Worm (Caenorhabditis elegans) whole organism, L1 larva: ENCODE results near the gene ttr-59.

Source experiments
- C04F5.9 ChIP-seq: sonication (generic microtip); optimal IDR thresholded peaks from 2 replicates; lab custom pipeline; 2016; ENCODE audit warnings: missing genetic modification characterization, missing compliant biosample characterization
- Y116A8C.19 ChIP-seq: sonication (generic microtip); optimal IDR thresholded peaks from 2 replicates; lab custom pipeline; 2016; ENCODE audit warnings: missing compliant biosample characterization, missing genetic modification characterization, borderline replicate concordance
- aha-1 ChIP-seq: fragments of 150-350 bp; optimal IDR thresholded peaks from 2 replicates; lab custom pipeline; 2014; ENCODE audit warnings: missing biosample characterization, missing genetic modification characterization
- alr-1 ChIP-seq: fragments of 200-800 bp; sonication (Bioruptor generic); optimal IDR thresholded peaks from 2 replicates; lab custom pipeline; 2018; ENCODE audit warnings: borderline replicate concordance, mild to moderate bottlenecking, missing genetic modification characterization, missing compliant biosample characterization
- aly-2 ChIP-seq: fragments of 150-350 bp; optimal IDR thresholded peaks from 2 replicates; lab custom pipeline; 2014; ENCODE audit warnings: missing biosample characterization, missing genetic modification characterization
- blmp-1 ChIP-seq: fragments of 150-350 bp; optimal IDR thresholded peaks from 2 replicates; lab custom pipeline; 2014; ENCODE audit warnings: missing biosample characterization, missing genetic modification characterization
- ceh-90 ChIP-seq: sonication (generic microtip); optimal IDR thresholded peaks from 2 replicates; lab custom pipeline; 2016; ENCODE audit warnings: missing genetic modification characterization, missing compliant biosample characterization
- ces-1 ChIP-seq: fragments of 150-350 bp; optimal IDR thresholded peaks from 2 replicates; lab custom pipeline; 2014; ENCODE audit warnings: missing biosample characterization, missing genetic modification reagents, missing genetic modification characterization
- dpl-1 ChIP-seq, 3 experiments: fragments of 150-350 bp in 2 of 3; sonication (generic microtip) in 1 of 3; optimal IDR thresholded peaks; 2 replicates each; lab custom pipeline; 2014 to 2017; ENCODE audit warnings: missing biosample characterization in 3 of 3, missing genetic modification characterization in 3 of 3, missing genetic modification reagents in 3 of 3
- dsc-1 ChIP-seq: sonication (generic microtip); optimal IDR thresholded peaks from 2 replicates; lab custom pipeline; 2016; ENCODE audit warnings: mild to moderate bottlenecking, missing genetic modification characterization, missing compliant biosample characterization
- efl-1 ChIP-seq, 4 experiments: fragments of 150-350 bp; optimal IDR thresholded peaks in 3 of 4; peaks in 1 of 4; 1 replicate in 1 of 4; 2 replicates in 3 of 4; lab custom pipeline; 2014; ENCODE audit warnings: missing biosample characterization in 2 of 4, missing genetic modification characterization in 2 of 4, missing genetic modification reagents in 2 of 4
- efl-3 ChIP-seq: fragments of 200-800 bp; sonication (Bioruptor generic); optimal IDR thresholded peaks from 2 replicates; lab custom pipeline; 2018; ENCODE audit warnings: mild to moderate bottlenecking, missing genetic modification characterization, missing compliant biosample characterization
- egl-27 ChIP-seq, 2 experiments: fragments of 150-350 bp in 1 of 2; sonication (generic microtip); optimal IDR thresholded peaks; 3 replicates each; lab custom pipeline; 2017 to 2018; ENCODE audit warnings: missing biosample characterization in 2 of 2, missing genetic modification characterization in 2 of 2, missing genetic modification reagents in 2 of 2
- elt-2 ChIP-seq: sonication (generic microtip); optimal IDR thresholded peaks from 2 replicates; lab custom pipeline; 2016; ENCODE audit warnings: missing genetic modification characterization, mild to moderate bottlenecking, inconsistent platforms, missing compliant biosample characterization, missing genetic modification reagents
- elt-3 ChIP-seq, 6 experiments: fragments of 150-350 bp in 1 of 6; sonication (generic microtip); optimal IDR thresholded peaks; 2 replicates each; lab custom pipeline; 2017 to 2018; ENCODE audit warnings: missing biosample characterization in 6 of 6, missing genetic modification characterization in 6 of 6, inconsistent platforms in 1 of 6
- fkh-10 ChIP-seq: sonication (generic microtip); optimal IDR thresholded peaks from 2 replicates; lab custom pipeline; 2017; ENCODE audit warnings: missing biosample characterization, missing genetic modification reagents, missing genetic modification characterization
- fos-1 ChIP-seq: fragments of 150-350 bp; optimal IDR thresholded peaks from 2 replicates; lab custom pipeline; 2014; ENCODE audit warnings: missing biosample characterization, missing genetic modification characterization
- hlh-17 ChIP-seq: fragments of 200-800 bp; sonication (Bioruptor generic); optimal IDR thresholded peaks from 2 replicates; lab custom pipeline; 2018; ENCODE audit warnings: missing genetic modification characterization, mild to moderate bottlenecking, missing compliant biosample characterization, moderate library complexity, borderline replicate concordance
- hlh-4 ChIP-seq: sonication (generic microtip); optimal IDR thresholded peaks from 2 replicates; lab custom pipeline; 2016; ENCODE audit warnings: mild to moderate bottlenecking, missing genetic modification characterization, missing compliant biosample characterization
- irx-1 ChIP-seq: sonication (generic microtip); optimal IDR thresholded peaks from 2 replicates; lab custom pipeline; 2016; ENCODE audit warnings: missing genetic modification characterization, missing compliant biosample characterization
- isw-1 ChIP-seq: fragments of 200-800 bp; sonication (Bioruptor generic); IDR thresholded peaks from 2 replicates; pipeline ENCODE4 v1.3.6; 2022; ENCODE audit warnings: missing genetic modification characterization, missing compliant biosample characterization
- lin-14 ChIP-seq: fragments of 200-800 bp; sonication (Bioruptor generic); optimal IDR thresholded peaks from 2 replicates; lab custom pipeline; 2018; ENCODE audit warnings: mild to moderate bottlenecking, missing genetic modification characterization, moderate library complexity, missing compliant biosample characterization
- lin-15B ChIP-seq: fragments of 150-350 bp; sonication (generic microtip); optimal IDR thresholded peaks from 3 replicates; lab custom pipeline; 2014; ENCODE audit warnings: missing biosample characterization, missing genetic modification characterization
- lin-35 ChIP-seq, 2 experiments: fragments of 150-350 bp; optimal IDR thresholded peaks; 2 replicates each; lab custom pipeline; 2014; ENCODE audit warnings: missing biosample characterization in 2 of 2, missing genetic modification characterization in 2 of 2, missing genetic modification reagents in 2 of 2
- lir-3 ChIP-seq: sonication (generic microtip); optimal IDR thresholded peaks from 2 replicates; lab custom pipeline; 2016; ENCODE audit warnings: mild to moderate bottlenecking, missing genetic modification characterization, moderate library complexity, missing compliant biosample characterization; ENCODE audit not compliant: poor library complexity
- mdl-1 ChIP-seq, 2 experiments: fragments of 150-350 bp; optimal IDR thresholded peaks; 2 replicates each; lab custom pipeline; 2014 to 2017; ENCODE audit warnings: missing biosample characterization in 2 of 2, missing genetic modification characterization in 2 of 2, inconsistent platforms in 1 of 2
- mep-1 ChIP-seq: fragments of 150-350 bp; optimal IDR thresholded peaks from 2 replicates; lab custom pipeline; 2014; ENCODE audit warnings: missing biosample characterization, missing genetic modification characterization
- nhr-12 ChIP-seq: sonication (generic microtip); optimal IDR thresholded peaks from 2 replicates; lab custom pipeline; 2017; ENCODE audit warnings: missing biosample characterization, missing genetic modification characterization
- nhr-19 ChIP-seq: fragments of 200-800 bp; sonication (Bioruptor generic); conservative IDR thresholded peaks from 2 replicates; pipeline ENCODE4 v1.3.6; 2022; ENCODE audit warnings: missing genetic modification characterization, missing compliant biosample characterization
- nhr-20 ChIP-seq: sonication (generic microtip); optimal IDR thresholded peaks from 2 replicates; lab custom pipeline; 2016; ENCODE audit warnings: mild to moderate bottlenecking, missing genetic modification characterization, missing compliant biosample characterization
- nhr-237 ChIP-seq: fragments of 150-350 bp; optimal IDR thresholded peaks from 2 replicates; lab custom pipeline; 2014; ENCODE audit warnings: missing biosample characterization, missing genetic modification characterization
- nhr-28 ChIP-seq: fragments of 150-350 bp; optimal IDR thresholded peaks from 2 replicates; lab custom pipeline; 2014; ENCODE audit warnings: missing biosample characterization, missing genetic modification characterization
- nhr-71 ChIP-seq: sonication (generic microtip); optimal IDR thresholded peaks from 2 replicates; lab custom pipeline; 2016; ENCODE audit warnings: mild to moderate bottlenecking, missing genetic modification characterization, moderate library complexity, missing compliant biosample characterization
- nhr-77 ChIP-seq: fragments of 150-350 bp; optimal IDR thresholded peaks from 2 replicates; lab custom pipeline; 2014; ENCODE audit warnings: missing biosample characterization, missing genetic modification characterization
- nhr-85 ChIP-seq: sonication (generic microtip); peaks from one replicate; lab custom pipeline; 2016; ENCODE audit warnings: missing genetic modification characterization, inconsistent platforms, missing compliant biosample characterization
- nhr-90 ChIP-seq: sonication (generic microtip); optimal IDR thresholded peaks from 2 replicates; lab custom pipeline; 2016; ENCODE audit warnings: mild to moderate bottlenecking, missing genetic modification characterization, missing compliant biosample characterization; ENCODE audit not compliant: poor library complexity
- pax-3 ChIP-seq: fragments of 200-800 bp; sonication (Bioruptor generic); optimal IDR thresholded peaks from 2 replicates; lab custom pipeline; 2018; ENCODE audit warnings: mild to moderate bottlenecking, missing genetic modification characterization, moderate library complexity, missing compliant biosample characterization
- pqm-1 ChIP-seq: sonication (generic microtip); optimal IDR thresholded peaks from 3 replicates; lab custom pipeline; 2017; ENCODE audit warnings: missing biosample characterization, missing genetic modification characterization
- rnt-1 ChIP-seq: sonication (generic microtip); optimal IDR thresholded peaks from 2 replicates; lab custom pipeline; 2016; ENCODE audit warnings: mild to moderate bottlenecking, missing genetic modification characterization, moderate library complexity, missing compliant biosample characterization
- snpc-4 ChIP-seq: fragments of 150-350 bp; optimal IDR thresholded peaks from 2 replicates; lab custom pipeline; 2014; ENCODE audit warnings: missing biosample characterization, missing genetic modification characterization
- sup-37 ChIP-seq: fragments of 200-800 bp; sonication (Bioruptor generic); optimal IDR thresholded peaks from 2 replicates; lab custom pipeline; 2018; ENCODE audit warnings: mild to moderate bottlenecking, missing genetic modification characterization, missing compliant biosample characterization
- tbx-2 ChIP-seq: sonication (generic microtip); optimal IDR thresholded peaks from 2 replicates; lab custom pipeline; 2016; ENCODE audit warnings: missing genetic modification characterization, missing compliant biosample characterization
- tlp-1 ChIP-seq: fragments of 150-350 bp; optimal IDR thresholded peaks from 2 replicates; lab custom pipeline; 2014; ENCODE audit warnings: missing biosample characterization, missing genetic modification characterization
- unc-130 ChIP-seq: fragments of 150-350 bp; optimal IDR thresholded peaks from 2 replicates; lab custom pipeline; 2017; ENCODE audit warnings: missing biosample characterization, missing genetic modification characterization, inconsistent platforms
- unc-62 ChIP-seq: fragments of 150-350 bp; optimal IDR thresholded peaks from 2 replicates; lab custom pipeline; 2014; ENCODE audit warnings: missing biosample characterization, missing genetic modification reagents, missing genetic modification characterization
- vab-15 ChIP-seq: sonication (generic microtip); optimal IDR thresholded peaks from 2 replicates; lab custom pipeline; 2017; ENCODE audit warnings: missing genotype, mild to moderate bottlenecking, missing genetic modification characterization, missing compliant biosample characterization
- xbp-1 ChIP-seq: sonication (generic microtip); optimal IDR thresholded peaks from 2 replicates; lab custom pipeline; 2016; ENCODE audit warnings: missing genetic modification characterization, missing compliant biosample characterization
- zag-1 ChIP-seq: fragments of 150-350 bp; optimal IDR thresholded peaks from 2 replicates; lab custom pipeline; 2014; ENCODE audit warnings: missing biosample characterization, missing genetic modification characterization
- zip-4 ChIP-seq: fragments of 200-800 bp; sonication (Bioruptor generic); optimal IDR thresholded peaks from 2 replicates; lab custom pipeline; 2018; ENCODE audit warnings: mild to moderate bottlenecking, missing genetic modification characterization, moderate library complexity, missing compliant biosample characterization
- ztf-4 ChIP-seq: fragments of 150-350 bp; optimal IDR thresholded peaks from 2 replicates; lab custom pipeline; 2014; ENCODE audit warnings: missing biosample characterization, missing genetic modification characterization

ttr-59 gene

DNA sequence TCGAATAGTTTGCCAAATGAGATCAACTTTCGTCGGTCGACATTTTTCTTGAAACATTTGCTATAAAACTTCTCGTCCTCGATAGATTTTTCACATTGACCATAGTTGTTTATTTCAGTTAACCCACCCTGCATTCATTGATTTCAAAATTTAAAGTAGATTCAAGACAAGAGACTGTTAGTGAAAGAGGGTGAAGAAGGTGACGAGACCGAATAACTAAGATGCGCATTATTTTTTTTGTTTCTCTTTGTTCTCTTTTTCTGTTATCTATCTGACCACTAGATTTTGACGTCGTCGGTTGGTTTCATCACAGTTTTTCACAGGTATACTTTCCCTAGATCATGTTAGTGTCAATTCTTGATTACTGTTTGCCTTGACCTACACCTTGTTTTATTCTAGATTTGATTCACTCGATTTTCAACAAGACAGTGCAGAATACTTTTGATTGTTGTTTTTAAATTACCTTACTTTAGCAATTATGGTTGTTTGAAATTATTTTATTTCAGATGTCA lies 1.1 kb downstream of the ttr-59 start, which contains the start of gene ttr-30:
Gene ttr-30, plus strand, starts transcription at position 265 of the 512 bp plus-strand sequence.
- no peak for TF ChIP-seq nhr-20 (tag; lab: Kevin White, UChicago)
- TF ChIP-seq hlh-4 (tag; lab: Kevin White, UChicago), result no peak
- no peak for TF ChIP-seq mdl-1 (tag; optimal IDR thresholded peaks at IDR 0.05; lab: Kevin White, UChicago)
- peak; percentile 34 for TF ChIP-seq blmp-1 (tag; lab: Kevin White, UChicago)
- no peak for TF ChIP-seq Y116A8C.19 (tag; lab: Kevin White, UChicago)
- no peak for TF ChIP-seq lin-35 (GFP tag; optimal IDR thresholded peaks at IDR 0.05; lab: Kevin White, UChicago)
- TF ChIP-seq nhr-90 (tag; lab: Kevin White, UChicago), result no peak
- no peak for TF ChIP-seq dsc-1
- TF ChIP-seq unc-62, result no peak
- no peak for TF ChIP-seq lir-3 (tag; lab: Kevin White, UChicago)
- TF ChIP-seq nhr-19 (GFP tag; lab: Robert Waterston, UW), result no peak
- no peak for TF ChIP-seq nhr-77 (tag; lab: Kevin White, UChicago)
- TF ChIP-seq aha-1 (tag; lab: Kevin White, UChicago), result no peak
- no peak for TF ChIP-seq isw-1 (GFP tag; lab: Robert Waterston, UW)
- TF ChIP-seq egl-27 (tag; optimal IDR thresholded peaks at IDR 0.05; lab: Kevin White, UChicago), result no peak
- no peak for TF ChIP-seq alr-1 (tag; lab: Kevin White, UChicago)
- no peak for TF ChIP-seq ces-1
- TF ChIP-seq zag-1 (tag; lab: Kevin White, UChicago), result no peak
- no peak for TF ChIP-seq mep-1 (tag; lab: Kevin White, UChicago)
- peak; percentile 6 for TF ChIP-seq lin-14 (GFP tag; lab: Kevin White, UChicago)
- no peak for TF ChIP-seq irx-1 (tag; lab: Kevin White, UChicago)
- TF ChIP-seq sup-37 (GFP tag; lab: Kevin White, UChicago), result no peak
- TF ChIP-seq efl-1 (optimal IDR thresholded peaks at IDR 0.05; lab: Kevin White, UChicago), result no peak
- no peak for TF ChIP-seq efl-1 (GFP tag; optimal IDR thresholded peaks at IDR 0.05 in 1 of 2; lab: Kevin White, UChicago)
- no peak for TF ChIP-seq pqm-1
- TF ChIP-seq snpc-4 (tag; lab: Kevin White, UChicago), result no peak
- TF ChIP-seq C04F5.9 (tag; lab: Kevin White, UChicago), result no peak
- TF ChIP-seq efl-3 (GFP tag; lab: Kevin White, UChicago), result no peak
- TF ChIP-seq ceh-90 (tag; lab: Kevin White, UChicago), result no peak
- TF ChIP-seq fos-1 (tag; lab: Kevin White, UChicago), result no peak
- TF ChIP-seq nhr-28 (tag; lab: Kevin White, UChicago), result no peak
- no peak for TF ChIP-seq dpl-1 (GFP tag; optimal IDR thresholded peaks at IDR 0.05; lab: Kevin White, UChicago)
- TF ChIP-seq nhr-85 (tag; lab: Kevin White, UChicago), result peak; percentile 58
- TF ChIP-seq elt-3 (tag; optimal IDR thresholded peaks at IDR 0.05; lab: Kevin White, UChicago), result peak in 1 of 6 experiments; percentile 64
- no peak for TF ChIP-seq hlh-17 (GFP tag; lab: Kevin White, UChicago)

- peak; percentile 83 for TF ChIP-seq pax-3 (tag; lab: Kevin White, UChicago)
- TF ChIP-seq unc-130 (tag; lab: Kevin White, UChicago), result peak; percentile 88
- TF ChIP-seq elt-2 (tag; lab: Kevin White, UChicago), result peak; percentile 89
- no peak for TF ChIP-seq ceh-90 (tag; lab: Kevin White, UChicago)
- peak; percentile 94 for TF ChIP-seq nhr-77 (tag; lab: Kevin White, UChicago)
- peak; percentile 81 to 85 for TF ChIP-seq efl-1 (optimal IDR thresholded peaks at IDR 0.05; lab: Kevin White, UChicago)
- TF ChIP-seq efl-1 (GFP tag; optimal IDR thresholded peaks at IDR 0.05 in 1 of 2; lab: Kevin White, UChicago), result peak; percentile 67 to 97
- TF ChIP-seq nhr-12 (tag; lab: Kevin White, UChicago), result no peak
- peak; percentile 96 for TF ChIP-seq ztf-4 (tag; lab: Kevin White, UChicago)
- no peak for TF ChIP-seq vab-15 (tag; lab: Kevin White, UChicago)
- peak; percentile 99 for TF ChIP-seq nhr-71
- peak; percentile 94 for TF ChIP-seq rnt-1 (tag; lab: Kevin White, UChicago)
- no peak for TF ChIP-seq tlp-1 (tag; lab: Kevin White, UChicago)
- peak; percentile 30 for TF ChIP-seq aly-2
- TF ChIP-seq lin-15B (tag; lab: Kevin White, UChicago), result peak; percentile 64
- peak; percentile 4 for TF ChIP-seq efl-3 (GFP tag; lab: Kevin White, UChicago)
- peak; percentile 88 for TF ChIP-seq fkh-10
- TF ChIP-seq isw-1 (GFP tag; lab: Robert Waterston, UW), result peak; percentile 90
- TF ChIP-seq tbx-2 (tag; lab: Kevin White, UChicago), result peak; percentile 98
- peak; percentile 75 for TF ChIP-seq nhr-237
- TF ChIP-seq xbp-1 (tag; lab: Kevin White, UChicago), result peak; percentile 98
- peak; percentile 84 for TF ChIP-seq zip-4 (GFP tag; lab: Kevin White, UChicago)
These were observed 4.7 kb downstream of the ttr-59 start, which contains the start of gene epg-7 for ce11 chrX:7334302-7334724. epg-7 (plus strand) TSS chrX:7334714.
